Fruit fly (Drosophila melanogaster): ENCODE measurements around the gene CG11537.

dm6 chr3L:3177872-3178271 lies 34.6 kb upstream of the CG11537 start:
- TF ChIP-seq psq (optimal IDR thresholded peaks at IDR 0.05): no peak
- no peak for TF ChIP-seq Myc (optimal IDR thresholded peaks at IDR 0.05)
- no peak for TF ChIP-seq Sin3A (optimal IDR thresholded peaks at IDR 0.05)
